Worm (Caenorhabditis elegans): ENCODE results near the gene Y39B6A.1.

Gene Y39B6A.1

DNA sequence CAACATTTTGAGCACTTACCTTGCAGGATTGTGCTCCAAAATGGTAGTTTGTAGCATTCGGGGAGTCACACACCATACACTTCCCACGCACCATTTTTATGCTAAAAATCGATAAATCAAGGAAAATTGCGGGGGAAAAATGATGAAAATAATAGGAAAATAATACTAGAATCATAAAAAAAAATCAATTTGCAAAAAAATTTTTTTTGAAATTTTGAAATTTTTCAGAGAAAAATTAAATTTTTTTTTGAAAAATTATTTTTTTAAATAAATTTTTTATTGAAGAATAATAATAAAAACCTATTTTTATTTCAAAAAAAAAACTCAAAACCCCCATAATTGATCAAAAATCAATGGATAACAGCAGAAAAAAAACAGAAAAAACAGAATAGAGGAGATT, 8.4 kb upstream of the Y39B6A.1 start, which contains the start of gene nhr-79:
Gene nhr-79, minus strand, starts transcription at position 101 of the 400 bp plus-strand sequence.
- TF ChIP-seq flt-1 (GFP tag; IDR thresholded peaks at IDR 0.05): no peak
- TF ChIP-seq ref-1 (GFP tag; conservative IDR thresholded peaks at IDR 0.05): no peak
- no peak for TF ChIP-seq cog-1 (tag; optimal IDR thresholded peaks at IDR 0.05)
- TF ChIP-seq T22C8.4 (GFP tag; IDR thresholded peaks at IDR 0.05): no peak
- TF ChIP-seq ztf-23 (GFP tag; IDR thresholded peaks at IDR 0.05): no peak
- no peak for TF ChIP-seq med-1 (GFP tag; optimal IDR thresholded peaks at IDR 0.05; ENCODE audit: insufficient read depth)
- TF ChIP-seq ztf-29 (GFP tag; IDR thresholded peaks at IDR 0.05): no peak
- no peak for TF ChIP-seq tab-1 (GFP tag; IDR thresholded peaks at IDR 0.05)
- TF ChIP-seq klf-2 (GFP tag; conservative IDR thresholded peaks at IDR 0.05): no peak

DNA sequence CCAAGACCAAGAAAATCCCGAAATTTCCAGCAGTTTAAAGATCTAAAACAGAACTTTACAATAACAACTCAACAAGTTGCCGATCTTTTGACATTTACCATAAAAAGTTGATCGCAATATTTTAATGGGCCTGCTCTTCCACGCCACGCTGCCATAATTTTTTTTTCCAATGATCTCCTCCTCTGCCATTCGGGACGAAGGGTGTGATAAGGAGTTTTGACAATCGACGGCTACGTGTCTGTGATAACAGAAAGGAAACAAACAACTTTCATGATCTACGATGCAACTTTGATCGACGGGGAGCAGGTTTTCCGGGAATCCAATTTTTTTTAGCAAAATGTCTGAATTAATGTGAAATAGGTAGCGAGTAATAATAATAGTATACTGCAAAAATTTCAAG, 3.5 kb upstream of the Y39B6A.1 start:
- TF ChIP-seq ref-1 (GFP tag; conservative IDR thresholded peaks at IDR 0.05): no peak
- TF ChIP-seq klf-2 (GFP tag; conservative IDR thresholded peaks at IDR 0.05): no peak
- TF ChIP-seq med-1 (GFP tag; optimal IDR thresholded peaks at IDR 0.05; ENCODE audit: insufficient read depth): no peak
- no peak for TF ChIP-seq ztf-23 (GFP tag; IDR thresholded peaks at IDR 0.05)
- TF ChIP-seq tab-1 (GFP tag; IDR thresholded peaks at IDR 0.05): no peak
- no peak for TF ChIP-seq flt-1 (GFP tag; IDR thresholded peaks at IDR 0.05)
- no peak for TF ChIP-seq T22C8.4 (GFP tag; IDR thresholded peaks at IDR 0.05)
- no peak for TF ChIP-seq ztf-29 (GFP tag; IDR thresholded peaks at IDR 0.05)
- no peak for TF ChIP-seq cog-1 (tag; optimal IDR thresholded peaks at IDR 0.05)

DNA sequence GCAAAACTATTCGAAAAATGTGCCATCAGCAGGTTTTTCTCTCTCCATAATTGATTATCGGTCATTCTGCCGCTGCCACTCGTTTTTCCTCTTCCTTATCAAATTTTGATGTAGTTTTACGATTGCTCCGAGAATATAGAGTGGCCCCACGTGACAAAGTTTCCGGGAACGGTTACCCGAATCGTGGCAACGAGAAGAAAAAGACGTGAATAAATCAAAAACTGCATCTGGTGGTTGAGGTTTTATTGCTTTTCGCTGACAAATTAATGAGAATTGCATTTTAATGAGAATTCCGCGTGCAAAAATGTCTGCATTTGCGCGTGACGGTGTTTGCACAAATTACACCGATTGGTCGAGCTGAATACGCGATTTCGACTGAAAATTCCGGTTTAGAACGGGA, 2.0 kb upstream of the Y39B6A.1 start:
- no peak for TF ChIP-seq klf-2 (GFP tag; conservative IDR thresholded peaks at IDR 0.05)

DNA sequence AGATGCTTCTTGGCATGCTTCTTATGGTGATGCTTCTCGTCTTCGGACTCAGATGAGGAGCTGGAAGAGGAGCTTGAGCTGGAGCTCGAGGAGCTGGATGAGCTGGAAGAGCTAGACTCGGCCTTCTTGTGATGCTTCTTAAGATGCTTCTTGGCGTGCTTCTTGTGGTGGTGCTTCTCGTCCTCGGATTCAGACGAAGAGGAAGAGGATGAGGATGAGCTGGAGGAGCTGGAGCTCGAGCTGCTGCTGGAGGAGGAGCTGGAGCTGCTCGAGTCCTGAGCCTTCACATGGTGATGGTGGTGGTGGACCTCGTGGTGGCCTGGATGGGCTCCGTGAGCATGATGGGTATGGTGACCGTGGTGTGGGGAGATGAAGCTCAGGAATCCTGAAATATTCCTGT, 607 bp downstream of the Y39B6A.1 start:
- no peak for TF ChIP-seq T22C8.4 (GFP tag; IDR thresholded peaks at IDR 0.05)
- no peak for TF ChIP-seq tab-1 (GFP tag; IDR thresholded peaks at IDR 0.05)
- no peak for TF ChIP-seq ztf-23 (GFP tag; IDR thresholded peaks at IDR 0.05)
- TF ChIP-seq cog-1 (tag; optimal IDR thresholded peaks at IDR 0.05): no peak
- TF ChIP-seq ztf-29 (GFP tag; IDR thresholded peaks at IDR 0.05): no peak
- TF ChIP-seq ref-1 (GFP tag; conservative IDR thresholded peaks at IDR 0.05): no peak
- TF ChIP-seq klf-2 (GFP tag; conservative IDR thresholded peaks at IDR 0.05): no peak
- no peak for TF ChIP-seq flt-1 (GFP tag; IDR thresholded peaks at IDR 0.05)
- no peak for TF ChIP-seq med-1 (GFP tag; optimal IDR thresholded peaks at IDR 0.05; ENCODE audit: insufficient read depth)

DNA sequence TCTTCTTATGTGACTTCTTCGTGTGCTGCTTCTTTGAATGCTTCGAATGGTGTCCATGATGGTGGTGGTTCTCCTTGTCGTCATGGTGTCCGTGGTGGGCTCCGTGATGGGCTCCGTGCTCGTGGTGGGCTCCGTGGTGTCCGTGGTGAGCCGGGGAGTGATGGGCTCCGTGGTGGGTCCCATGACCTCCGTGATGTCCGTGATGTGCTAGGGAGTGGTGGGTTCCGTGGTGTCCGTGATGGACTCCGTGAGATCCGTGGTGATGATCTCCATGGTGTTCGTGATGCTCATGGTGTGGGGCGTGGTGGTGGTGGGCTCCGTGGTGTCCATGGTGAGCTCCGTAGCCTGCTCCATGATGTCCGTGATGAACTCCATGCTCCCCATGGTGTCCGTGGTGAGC, 2.2 kb downstream of the Y39B6A.1 start:
- no peak for TF ChIP-seq T22C8.4 (GFP tag; IDR thresholded peaks at IDR 0.05)
- TF ChIP-seq ztf-23 (GFP tag; IDR thresholded peaks at IDR 0.05): no peak
- TF ChIP-seq ref-1 (GFP tag; conservative IDR thresholded peaks at IDR 0.05): no peak
- no peak for TF ChIP-seq med-1 (GFP tag; optimal IDR thresholded peaks at IDR 0.05; ENCODE audit: insufficient read depth)
- no peak for TF ChIP-seq tab-1 (GFP tag; IDR thresholded peaks at IDR 0.05)
- no peak for TF ChIP-seq cog-1 (tag; optimal IDR thresholded peaks at IDR 0.05)
- TF ChIP-seq ztf-29 (GFP tag; IDR thresholded peaks at IDR 0.05): no peak
- TF ChIP-seq flt-1 (GFP tag; IDR thresholded peaks at IDR 0.05): no peak
- no peak for TF ChIP-seq klf-2 (GFP tag; conservative IDR thresholded peaks at IDR 0.05)

DNA sequence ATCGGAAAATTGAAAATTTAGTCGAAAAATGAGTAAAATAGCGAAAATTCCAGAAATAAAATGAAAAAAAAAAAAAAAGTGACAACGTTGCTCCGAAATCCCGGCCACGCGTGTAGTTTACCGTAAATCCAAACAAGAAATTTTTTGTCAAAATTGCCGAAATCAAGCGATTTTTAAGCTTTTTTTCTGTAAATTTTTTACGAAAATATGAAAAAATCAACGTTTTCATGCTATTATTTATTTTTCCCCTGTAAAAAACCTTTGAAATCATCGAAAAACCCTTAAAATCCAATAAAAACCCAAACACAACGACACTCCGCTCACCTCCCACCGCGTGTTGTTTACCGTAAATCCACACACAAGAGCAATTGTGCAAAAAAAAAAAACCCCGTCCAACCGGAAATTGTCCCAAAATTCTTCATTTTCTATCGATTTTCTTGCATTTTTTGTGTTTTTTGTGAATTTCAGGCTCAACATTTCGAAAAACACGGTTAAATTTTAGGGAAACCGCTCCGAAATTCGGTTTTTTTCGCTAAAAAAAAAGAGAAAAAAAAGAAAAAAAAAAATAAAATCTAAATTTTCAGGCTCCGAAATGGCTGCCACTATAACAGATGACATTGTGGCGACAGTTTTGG, 13.3 kb downstream of the Y39B6A.1 start, which contains the start of the genes Y39B6A.3 and pph-5:
Gene Y39B6A.3, minus strand, starts transcription at position 51 of the 635 bp plus-strand sequence.
Gene pph-5, plus strand, starts transcription at position 585 of the 635 bp plus-strand sequence.
- no peak for TF ChIP-seq klf-2 (GFP tag; conservative IDR thresholded peaks at IDR 0.05)
- TF ChIP-seq med-1 (GFP tag; optimal IDR thresholded peaks at IDR 0.05; ENCODE audit: insufficient read depth): no peak
- no peak for TF ChIP-seq cog-1 (tag; optimal IDR thresholded peaks at IDR 0.05)
- no peak for TF ChIP-seq ztf-29 (GFP tag; IDR thresholded peaks at IDR 0.05)
- TF ChIP-seq ref-1 (GFP tag; conservative IDR thresholded peaks at IDR 0.05): no peak
- TF ChIP-seq flt-1 (GFP tag; IDR thresholded peaks at IDR 0.05): no peak
- no peak for TF ChIP-seq tab-1 (GFP tag; IDR thresholded peaks at IDR 0.05)
- no peak for TF ChIP-seq ztf-23 (GFP tag; IDR thresholded peaks at IDR 0.05)
- TF ChIP-seq T22C8.4 (GFP tag; IDR thresholded peaks at IDR 0.05): no peak

DNA sequence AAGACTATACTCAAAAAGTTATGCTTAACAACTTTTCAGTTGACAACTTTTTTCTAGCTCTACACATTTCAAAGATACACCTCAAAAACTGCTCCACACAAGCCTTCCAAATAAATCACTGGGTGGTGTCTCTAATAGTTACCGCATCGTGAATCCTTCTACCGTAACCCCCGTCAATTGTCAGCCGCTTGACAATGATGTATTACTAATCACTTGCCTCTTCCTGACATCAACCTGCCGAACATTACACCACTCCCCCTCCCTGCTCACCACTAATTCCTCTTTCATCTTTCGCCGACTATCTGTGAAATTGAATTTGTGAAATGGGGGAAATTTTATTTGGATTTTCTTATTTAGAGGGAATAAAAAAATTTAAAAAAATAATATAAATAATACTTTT, 21.7 kb downstream of the Y39B6A.1 start:
- TF ChIP-seq cog-1 (tag; optimal IDR thresholded peaks at IDR 0.05) (no peak), T22C8.4 (GFP tag; IDR thresholded peaks at IDR 0.05) (no peak), med-1 (GFP tag; optimal IDR thresholded peaks at IDR 0.05; ENCODE audit: insufficient read depth) (no peak), ref-1 (GFP tag; conservative IDR thresholded peaks at IDR 0.05) (no peak), flt-1 (GFP tag; IDR thresholded peaks at IDR 0.05) (no peak), tab-1 (GFP tag; IDR thresholded peaks at IDR 0.05) (no peak), ztf-23 (GFP tag; IDR thresholded peaks at IDR 0.05) (no peak), ztf-29 (GFP tag; IDR thresholded peaks at IDR 0.05) (no peak), klf-2 (GFP tag; conservative IDR thresholded peaks at IDR 0.05) (no peak)

DNA sequence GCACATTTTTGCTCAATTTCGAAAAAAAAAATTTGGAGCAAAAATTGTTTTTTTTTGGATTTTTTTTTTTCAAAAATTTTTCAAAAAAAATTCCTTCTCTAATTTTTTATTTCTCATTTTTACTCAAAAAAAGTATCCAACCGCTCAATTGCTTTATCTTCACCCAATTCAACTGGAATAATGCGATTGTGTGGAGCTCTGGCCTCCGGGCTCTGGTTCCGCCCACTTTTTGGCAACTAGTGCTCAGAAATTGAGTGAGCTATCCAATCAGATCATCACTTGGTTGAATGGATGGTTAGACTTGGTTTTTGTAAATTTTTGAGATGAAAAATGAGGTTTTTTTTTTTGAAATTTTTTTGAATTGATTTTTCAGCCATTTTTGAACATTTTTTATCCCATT, 24.5 kb downstream of the Y39B6A.1 start:
- TF ChIP-seq ztf-29 (GFP tag; IDR thresholded peaks at IDR 0.05) (no peak), klf-2 (GFP tag; conservative IDR thresholded peaks at IDR 0.05) (no peak), cog-1 (tag; optimal IDR thresholded peaks at IDR 0.05) (no peak), flt-1 (GFP tag; IDR thresholded peaks at IDR 0.05) (no peak), med-1 (GFP tag; optimal IDR thresholded peaks at IDR 0.05; ENCODE audit: insufficient read depth) (no peak), ztf-23 (GFP tag; IDR thresholded peaks at IDR 0.05) (no peak), ref-1 (GFP tag; conservative IDR thresholded peaks at IDR 0.05) (no peak)

DNA sequence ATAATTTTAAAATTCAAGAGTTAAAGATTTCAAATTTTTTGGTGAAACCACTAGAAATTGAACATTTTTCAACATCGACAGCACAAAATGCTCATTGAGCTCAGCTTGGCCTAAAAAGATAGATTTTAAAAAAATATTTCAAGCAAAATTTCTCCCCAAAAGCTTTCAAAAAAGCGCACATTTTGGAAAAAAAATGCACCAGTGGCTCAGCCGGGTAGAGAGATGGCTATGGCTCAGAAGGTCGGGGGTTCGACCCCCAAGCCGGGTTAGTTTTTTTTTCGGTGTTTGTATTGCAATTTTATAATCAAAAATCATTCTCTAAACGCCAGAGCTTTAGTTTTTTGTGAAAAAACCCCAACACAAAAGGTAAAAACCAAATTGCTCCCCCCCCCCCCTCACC, 25.6 kb downstream of the Y39B6A.1 start:
- TF ChIP-seq flt-1 (GFP tag; IDR thresholded peaks at IDR 0.05): no peak
- TF ChIP-seq T22C8.4 (GFP tag; IDR thresholded peaks at IDR 0.05): no peak
- no peak for TF ChIP-seq tab-1 (GFP tag; IDR thresholded peaks at IDR 0.05)
- no peak for TF ChIP-seq ref-1 (GFP tag; conservative IDR thresholded peaks at IDR 0.05)
- TF ChIP-seq med-1 (GFP tag; optimal IDR thresholded peaks at IDR 0.05; ENCODE audit: insufficient read depth): no peak
- TF ChIP-seq klf-2 (GFP tag; conservative IDR thresholded peaks at IDR 0.05): no peak
- no peak for TF ChIP-seq ztf-23 (GFP tag; IDR thresholded peaks at IDR 0.05)
- no peak for TF ChIP-seq cog-1 (tag; optimal IDR thresholded peaks at IDR 0.05)
- no peak for TF ChIP-seq ztf-29 (GFP tag; IDR thresholded peaks at IDR 0.05)

DNA sequence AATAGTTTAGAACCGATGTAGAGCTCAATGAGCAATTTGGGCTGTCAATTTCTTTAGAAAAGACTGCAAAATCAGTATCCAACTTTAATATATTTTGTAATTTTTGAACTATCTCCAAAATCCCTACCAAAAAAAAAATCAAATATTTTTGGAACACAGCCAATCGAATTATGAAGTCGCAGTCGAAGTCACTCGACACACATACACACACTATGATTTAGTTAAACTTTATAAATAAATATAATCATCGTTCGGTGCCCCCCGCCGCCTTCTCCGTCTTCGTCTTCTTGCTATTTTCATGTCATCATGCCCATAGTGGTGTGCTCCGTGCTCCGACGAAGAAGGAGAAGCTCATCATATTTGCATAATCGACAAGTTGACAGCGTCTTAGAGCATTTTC, 26.3 kb downstream of the Y39B6A.1 start:
- no peak for TF ChIP-seq T22C8.4 (GFP tag; IDR thresholded peaks at IDR 0.05)
- TF ChIP-seq ztf-29 (GFP tag; IDR thresholded peaks at IDR 0.05): no peak
- TF ChIP-seq ztf-23 (GFP tag; IDR thresholded peaks at IDR 0.05): no peak
